Worm (Caenorhabditis elegans): ENCODE data around the gene C35A5.11.

Gene C35A5.11

ce11 chrV:10496733-10497132 is 6.2 kb downstream of the C35A5.11 start, which contains the start of gene C35A5.4:
Gene C35A5.4, plus strand, starts transcription at chrV:10497033.
- no peak for TF ChIP-seq flt-1 (GFP tag; IDR thresholded peaks at IDR 0.05)
- TF ChIP-seq T22C8.4 (GFP tag; IDR thresholded peaks at IDR 0.05) = no peak
- no peak for TF ChIP-seq ztf-23 (GFP tag; IDR thresholded peaks at IDR 0.05)

DNA sequence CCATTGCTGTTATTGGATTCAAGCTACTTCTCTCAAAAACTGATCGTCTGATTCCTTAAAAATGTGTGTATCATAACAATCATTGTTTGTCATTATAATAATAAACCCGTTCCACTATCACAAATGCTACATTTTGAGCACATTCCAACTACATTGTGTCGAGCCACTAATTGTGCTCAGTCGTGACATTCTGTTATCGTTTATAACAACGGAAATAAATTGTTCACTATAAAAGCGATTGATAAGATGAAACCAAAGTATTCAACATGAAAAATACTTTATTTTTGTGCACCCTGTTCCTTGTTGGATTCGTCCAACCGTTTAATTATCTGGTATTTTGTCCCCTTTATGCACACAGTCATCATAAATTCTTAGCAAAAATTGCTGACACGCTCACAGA is 9.8 kb downstream of the C35A5.11 start, which contains the start of gene ugt-33:
TSS of gene ugt-33 (plus strand) at position 260 of the 400 bp plus-strand sequence.
- TF ChIP-seq T22C8.4 (GFP tag; IDR thresholded peaks at IDR 0.05) = no peak
- no peak for TF ChIP-seq med-1 (GFP tag; optimal IDR thresholded peaks at IDR 0.05; ENCODE audit: insufficient read depth)
- TF ChIP-seq klf-2 (GFP tag; conservative IDR thresholded peaks at IDR 0.05) = no peak
- TF ChIP-seq tab-1 (GFP tag; IDR thresholded peaks at IDR 0.05) = no peak
- TF ChIP-seq cog-1 (tag; optimal IDR thresholded peaks at IDR 0.05) = no peak
- no peak for TF ChIP-seq ref-1 (GFP tag; conservative IDR thresholded peaks at IDR 0.05)
- no peak for TF ChIP-seq ztf-23 (GFP tag; IDR thresholded peaks at IDR 0.05)

DNA sequence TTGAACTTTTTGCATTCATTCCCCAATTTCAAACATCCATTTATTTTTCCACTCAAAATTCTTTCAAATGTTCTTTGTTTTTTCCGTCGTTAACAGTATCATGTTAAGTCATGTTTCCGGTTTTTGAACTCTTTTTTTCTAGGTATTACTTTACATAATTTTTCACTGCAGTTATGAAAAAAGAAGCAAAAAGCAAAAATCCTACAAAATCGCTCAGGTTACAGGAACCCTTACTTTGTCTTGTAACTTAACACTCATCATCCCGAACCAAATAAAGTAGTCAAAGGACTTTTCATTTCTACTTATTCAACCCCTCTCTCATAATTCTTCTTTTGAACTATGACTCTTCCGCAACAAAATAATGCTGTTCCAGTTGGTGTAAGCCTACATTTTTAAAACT is 11.5 kb downstream of the C35A5.11 start, which contains the start of gene aqp-5:
TSS of gene aqp-5 (plus strand) at position 301 of the 400 bp plus-strand sequence.
- no peak for TF ChIP-seq tab-1 (GFP tag; IDR thresholded peaks at IDR 0.05)

DNA sequence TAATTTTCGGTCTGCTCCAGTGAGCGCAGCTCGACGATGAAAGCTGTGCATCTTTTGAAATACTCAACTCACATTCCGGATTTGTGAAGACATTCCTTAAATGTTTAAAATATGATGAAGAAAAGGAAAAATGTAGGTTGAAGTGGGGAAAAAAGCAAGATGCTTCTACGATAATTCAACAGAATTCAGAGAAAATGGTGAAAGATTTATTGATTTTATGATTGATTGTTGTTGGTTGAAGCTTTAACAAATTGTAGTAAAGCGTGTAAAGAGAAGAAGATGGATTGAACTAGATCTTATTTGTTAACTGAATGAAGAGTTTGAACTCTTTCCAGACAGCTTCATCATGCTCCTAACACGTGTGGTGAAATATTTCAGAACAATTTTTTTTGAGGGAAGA is 12.9 kb downstream of the C35A5.11 start, which contains the start of gene ncx-5:
TSS of gene ncx-5 (minus strand) at position 101 of the 400 bp plus-strand sequence.
- TF ChIP-seq ztf-23 (GFP tag; IDR thresholded peaks at IDR 0.05) (no peak), T22C8.4 (GFP tag; IDR thresholded peaks at IDR 0.05) (no peak), ztf-29 (GFP tag; IDR thresholded peaks at IDR 0.05) (no peak), flt-1 (GFP tag; IDR thresholded peaks at IDR 0.05) (no peak), tab-1 (GFP tag; IDR thresholded peaks at IDR 0.05) (no peak), ref-1 (GFP tag; conservative IDR thresholded peaks at IDR 0.05) (no peak)

DNA sequence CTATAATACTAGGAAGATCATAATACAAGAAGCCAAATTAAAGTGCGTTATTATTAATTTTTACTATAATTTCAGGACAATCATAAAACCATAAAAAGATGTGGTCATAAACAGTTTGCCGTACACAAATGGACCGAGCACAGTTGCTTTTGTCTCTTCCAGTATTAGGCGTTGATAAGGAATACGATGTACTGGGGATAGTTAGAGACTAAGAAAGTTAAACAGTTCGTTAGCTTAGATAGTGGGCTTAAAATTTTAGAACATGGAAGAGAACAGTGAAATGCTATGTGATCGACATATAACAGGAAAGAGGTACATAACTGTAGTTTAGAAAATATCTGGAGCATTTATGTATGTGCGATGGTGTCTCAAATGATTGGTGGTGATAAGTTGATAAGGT is 17.5 kb downstream of the C35A5.11 start:
- no peak for TF ChIP-seq ref-1 (GFP tag; conservative IDR thresholded peaks at IDR 0.05)
- TF ChIP-seq cog-1 (tag; optimal IDR thresholded peaks at IDR 0.05) = no peak
- no peak for TF ChIP-seq ztf-23 (GFP tag; IDR thresholded peaks at IDR 0.05)
- no peak for TF ChIP-seq T22C8.4 (GFP tag; IDR thresholded peaks at IDR 0.05)
- no peak for TF ChIP-seq klf-2 (GFP tag; conservative IDR thresholded peaks at IDR 0.05)
- TF ChIP-seq ztf-29 (GFP tag; IDR thresholded peaks at IDR 0.05) = no peak

ce11 chrV:10484640-10485039 is 18.3 kb downstream of the C35A5.11 start, which contains the start of gene Y32F6B.1:
Gene Y32F6B.1, minus strand, starts transcription at chrV:10484740.
- no peak for TF ChIP-seq flt-1 (GFP tag; IDR thresholded peaks at IDR 0.05)
- TF ChIP-seq med-1 (GFP tag; optimal IDR thresholded peaks at IDR 0.05; ENCODE audit: insufficient read depth) = no peak
- no peak for TF ChIP-seq tab-1 (GFP tag; IDR thresholded peaks at IDR 0.05)
- TF ChIP-seq ref-1 (GFP tag; conservative IDR thresholded peaks at IDR 0.05) = no peak
- no peak for TF ChIP-seq T22C8.4 (GFP tag; IDR thresholded peaks at IDR 0.05)
- no peak for TF ChIP-seq cog-1 (tag; optimal IDR thresholded peaks at IDR 0.05)
- no peak for TF ChIP-seq klf-2 (GFP tag; conservative IDR thresholded peaks at IDR 0.05)

DNA sequence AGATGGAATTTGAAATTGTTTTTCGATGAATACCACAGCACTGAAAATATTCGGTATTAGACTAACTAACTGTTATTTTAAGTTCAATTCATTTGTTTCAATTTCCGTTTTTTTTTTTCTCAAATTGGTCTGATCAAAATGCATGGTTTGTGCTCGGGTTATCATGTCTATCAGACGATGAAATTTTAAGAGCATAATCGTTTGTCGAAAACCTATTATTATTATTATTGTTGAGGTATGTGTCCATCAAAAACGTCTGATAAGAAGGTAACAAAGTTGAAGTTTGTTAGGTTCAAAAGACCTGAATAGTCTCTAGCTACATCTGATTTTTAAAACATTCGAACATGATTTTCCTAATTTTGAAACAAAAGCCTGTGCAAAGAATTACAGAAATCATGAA is 18.9 kb downstream of the C35A5.11 start:
- TF ChIP-seq cog-1 (tag; optimal IDR thresholded peaks at IDR 0.05) (no peak), ztf-23 (GFP tag; IDR thresholded peaks at IDR 0.05) (no peak), flt-1 (GFP tag; IDR thresholded peaks at IDR 0.05) (no peak), ref-1 (GFP tag; conservative IDR thresholded peaks at IDR 0.05) (no peak), ztf-29 (GFP tag; IDR thresholded peaks at IDR 0.05) (no peak), tab-1 (GFP tag; IDR thresholded peaks at IDR 0.05) (no peak), T22C8.4 (GFP tag; IDR thresholded peaks at IDR 0.05) (no peak), med-1 (GFP tag; optimal IDR thresholded peaks at IDR 0.05; ENCODE audit: insufficient read depth) (no peak), klf-2 (GFP tag; conservative IDR thresholded peaks at IDR 0.05) (no peak)

DNA sequence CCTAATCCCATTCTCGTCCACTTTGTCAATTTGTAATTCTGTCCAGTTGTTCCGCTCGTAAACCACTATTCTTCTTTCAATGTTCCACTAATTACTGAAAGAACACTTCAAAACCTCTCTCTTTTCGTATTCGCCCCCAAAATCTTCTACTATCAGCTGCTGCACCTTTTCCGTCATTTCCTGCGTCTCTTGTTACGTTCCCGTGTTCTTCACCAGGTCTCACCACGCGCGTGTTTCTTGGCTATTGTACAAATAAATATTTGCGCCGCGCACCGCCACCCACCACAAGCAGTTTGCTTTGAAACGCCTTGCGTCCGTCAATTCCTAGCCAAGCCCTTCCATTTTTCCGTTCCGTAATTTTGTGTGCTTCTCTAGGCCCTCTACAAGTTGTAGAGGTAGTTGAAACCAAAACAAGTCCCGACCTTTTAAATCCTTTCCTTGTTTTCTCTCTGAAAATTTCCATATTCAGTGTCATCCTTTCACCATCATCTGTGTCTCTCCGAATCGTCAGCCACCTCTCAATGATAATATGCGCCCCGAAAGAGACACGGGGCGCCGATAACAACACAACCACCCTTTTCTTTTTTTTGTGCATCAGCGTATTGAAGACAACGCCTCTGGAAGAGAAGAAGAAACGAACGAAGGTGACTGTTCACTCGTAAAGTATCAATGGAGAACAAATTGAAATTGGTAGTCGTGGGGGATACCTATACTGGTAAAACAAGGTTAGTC is 24.6 kb downstream of the C35A5.11 start, which contains the start of the genes crp-1 and Y32F6B.9:
TSS of gene crp-1 (plus strand) at position 468 of the 732 bp plus-strand sequence.
TSS of gene Y32F6B.9 (plus strand) at position 603 of the 732 bp plus-strand sequence.
- TF ChIP-seq T22C8.4 (GFP tag; IDR thresholded peaks at IDR 0.05) (no peak), cog-1 (tag; optimal IDR thresholded peaks at IDR 0.05) (no peak), klf-2 (GFP tag; conservative IDR thresholded peaks at IDR 0.05) (no peak), flt-1 (GFP tag; IDR thresholded peaks at IDR 0.05) (no peak), ztf-23 (GFP tag; IDR thresholded peaks at IDR 0.05) (no peak), med-1 (GFP tag; optimal IDR thresholded peaks at IDR 0.05; ENCODE audit: insufficient read depth) (no peak), ztf-29 (GFP tag; IDR thresholded peaks at IDR 0.05) (no peak), tab-1 (GFP tag; IDR thresholded peaks at IDR 0.05) (no peak), ref-1 (GFP tag; conservative IDR thresholded peaks at IDR 0.05) (no peak)

DNA sequence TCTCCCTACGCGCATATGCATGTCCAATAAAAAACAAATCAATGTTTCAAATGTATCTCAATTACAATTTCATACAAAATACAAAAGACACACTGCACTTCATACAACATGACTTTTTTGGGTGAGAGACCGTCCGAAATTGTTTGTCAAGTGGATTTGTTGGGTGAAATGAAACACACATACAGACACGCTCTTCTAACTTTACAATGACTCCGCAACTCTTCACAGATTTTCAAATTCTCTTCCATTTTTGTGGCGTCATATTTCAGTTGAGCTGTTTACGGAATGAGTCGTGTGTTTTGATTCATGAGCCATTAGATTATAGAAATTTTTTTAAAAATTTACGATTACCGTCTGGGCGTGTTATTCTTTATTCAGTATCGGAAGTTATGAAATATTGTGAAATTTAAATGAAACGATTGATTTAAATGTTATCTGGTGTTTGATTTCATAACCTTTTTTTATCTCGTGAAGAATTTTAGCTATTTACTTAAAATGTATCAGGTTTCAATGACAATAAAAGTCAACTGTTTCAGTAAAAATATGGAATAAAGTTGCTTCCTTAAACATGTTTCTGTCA is 26.0 kb downstream of the C35A5.11 start:
- TF ChIP-seq ztf-29 (GFP tag; IDR thresholded peaks at IDR 0.05) = no peak
- no peak for TF ChIP-seq flt-1 (GFP tag; IDR thresholded peaks at IDR 0.05)
- TF ChIP-seq klf-2 (GFP tag; conservative IDR thresholded peaks at IDR 0.05) = no peak
- TF ChIP-seq cog-1 (tag; optimal IDR thresholded peaks at IDR 0.05) = no peak
- TF ChIP-seq tab-1 (GFP tag; IDR thresholded peaks at IDR 0.05) = no peak
- TF ChIP-seq med-1 (GFP tag; optimal IDR thresholded peaks at IDR 0.05; ENCODE audit: insufficient read depth) = no peak
- no peak for TF ChIP-seq T22C8.4 (GFP tag; IDR thresholded peaks at IDR 0.05)
- TF ChIP-seq ref-1 (GFP tag; conservative IDR thresholded peaks at IDR 0.05) = no peak

ce11 chrV:10475421-10475820 is 27.5 kb downstream of the C35A5.11 start:
- TF ChIP-seq ztf-23 (GFP tag; IDR thresholded peaks at IDR 0.05) (no peak), cog-1 (tag; optimal IDR thresholded peaks at IDR 0.05) (no peak), med-1 (GFP tag; optimal IDR thresholded peaks at IDR 0.05; ENCODE audit: insufficient read depth) (no peak), ztf-29 (GFP tag; IDR thresholded peaks at IDR 0.05) (no peak), flt-1 (GFP tag; IDR thresholded peaks at IDR 0.05) (no peak), klf-2 (GFP tag; conservative IDR thresholded peaks at IDR 0.05) (no peak), tab-1 (GFP tag; IDR thresholded peaks at IDR 0.05) (no peak), T22C8.4 (GFP tag; IDR thresholded peaks at IDR 0.05) (no peak), ref-1 (GFP tag; conservative IDR thresholded peaks at IDR 0.05) (no peak)

All from whole organism, midembryonic.